Worm (Caenorhabditis elegans) whole organism, L4 larva: ENCODE measurements around the gene col-165.
A peak's percentile ranks its signal among the peaks of the same experiment; 100 is the strongest.

Experiments used
- T20F7.1 ChIP-seq: fragments of 200-800 bp; sonication (Bioruptor generic); optimal IDR thresholded peaks from 2 replicates; lab custom pipeline; 2018; ENCODE audit warnings: mild to moderate bottlenecking, missing genetic modification characterization, missing compliant biosample characterization
- aha-1 ChIP-seq: fragments of 150-350 bp; peaks from one replicate; lab custom pipeline; 2014; ENCODE audit warnings: missing biosample characterization, missing genetic modification characterization
- aly-2 ChIP-seq: sonication (generic microtip); optimal IDR thresholded peaks from 2 replicates; lab custom pipeline; 2018; ENCODE audit warnings: missing biosample characterization, missing genetic modification characterization
- ceh-20 ChIP-seq: fragments of 200-800 bp; sonication (Bioruptor generic); IDR thresholded peaks from 2 replicates; pipeline ENCODE4 v1.3.6; 2022; ENCODE audit warnings: missing genetic modification reagents, missing genetic modification characterization, missing compliant biosample characterization
- ceh-82 ChIP-seq: sonication (generic microtip); optimal IDR thresholded peaks from 2 replicates; lab custom pipeline; 2017; ENCODE audit warnings: missing biosample characterization, missing genetic modification characterization
- ctbp-1 ChIP-seq: fragments of 200-800 bp; sonication (Bioruptor generic); IDR thresholded peaks from 2 replicates; pipeline ENCODE4 v1.3.6; 2022; ENCODE audit warnings: missing genetic modification reagents, missing genetic modification characterization, missing compliant biosample characterization
- daf-16 ChIP-seq, 3 experiments: sonication (generic microtip); optimal IDR thresholded peaks; 2 replicates each; lab custom pipeline; 2016 to 2017; ENCODE audit warnings: missing genetic modification characterization in 3 of 3, missing genetic modification reagents in 3 of 3, mild to moderate bottlenecking in 2 of 3, missing compliant biosample characterization in 2 of 3, missing biosample characterization in 1 of 3, moderate library complexity in 1 of 3
- dmd-6 ChIP-seq: fragments of 200-800 bp; sonication (Bioruptor generic); IDR thresholded peaks from 2 replicates; pipeline ENCODE4 v1.3.6; 2022; ENCODE audit warnings: missing genetic modification reagents, missing genetic modification characterization, missing compliant biosample characterization
- dmd-9 ChIP-seq: fragments of 200-800 bp; sonication (Bioruptor generic); IDR thresholded peaks from 2 replicates; pipeline ENCODE4 v1.3.6; 2022; ENCODE audit warnings: missing genetic modification reagents, missing genetic modification characterization, missing compliant biosample characterization
- dpl-1 ChIP-seq: fragments of 150-350 bp; optimal IDR thresholded peaks from 2 replicates; lab custom pipeline; 2014; ENCODE audit warnings: missing biosample characterization, missing genetic modification reagents, missing genetic modification characterization
- fkh-10 ChIP-seq: fragments of 150-350 bp; optimal IDR thresholded peaks from 2 replicates; lab custom pipeline; 2014; ENCODE audit warnings: missing biosample characterization, missing genetic modification reagents, missing genetic modification characterization
- fos-1 ChIP-seq: fragments of 150-350 bp; optimal IDR thresholded peaks from 2 replicates; lab custom pipeline; 2014; ENCODE audit warnings: missing biosample characterization, missing genetic modification characterization
- gei-8 ChIP-seq: fragments of 200-800 bp; sonication (Bioruptor generic); optimal IDR thresholded peaks from 2 replicates; lab custom pipeline; 2018; ENCODE audit warnings: mild to moderate bottlenecking, missing genetic modification characterization, missing compliant biosample characterization
- hif-1 ChIP-seq, 2 experiments: sonication (generic microtip); optimal IDR thresholded peaks; 2 replicates each; lab custom pipeline; 2016 to 2017; ENCODE audit warnings: missing compliant biosample characterization in 2 of 2, missing genetic modification characterization in 2 of 2, missing genetic modification reagents in 2 of 2, missing genotype in 2 of 2, mild to moderate bottlenecking in 1 of 2
- hmg-1.1 ChIP-seq: fragments of 200-800 bp; sonication (Bioruptor generic); IDR thresholded peaks from 2 replicates; pipeline ENCODE4 v1.3.6; 2022; ENCODE audit warnings: missing genetic modification reagents, missing genetic modification characterization, missing compliant biosample characterization
- lin-1 ChIP-seq: fragments of 200-800 bp; sonication (Bioruptor generic); IDR thresholded peaks from 2 replicates; pipeline ENCODE4 v1.3.6; 2022; ENCODE audit warnings: missing genetic modification reagents, missing genetic modification characterization, missing compliant biosample characterization
- lin-29 ChIP-seq: fragments of 200-800 bp; sonication (Bioruptor generic); IDR thresholded peaks from 2 replicates; pipeline ENCODE4 v1.3.6; 2022; ENCODE audit warnings: missing genetic modification reagents, missing genetic modification characterization, missing compliant biosample characterization
- mdl-1 ChIP-seq, 2 experiments: fragments of 150-350 bp in 1 of 2; sonication (generic microtip) in 1 of 2; optimal IDR thresholded peaks; 2 replicates each; lab custom pipeline; 2014 to 2017; ENCODE audit warnings: missing biosample characterization in 2 of 2, missing genetic modification characterization in 2 of 2
- mep-1 ChIP-seq: fragments of 150-350 bp; sonication (generic microtip); optimal IDR thresholded peaks from 3 replicates; lab custom pipeline; 2014; ENCODE audit warnings: missing biosample characterization, missing genetic modification characterization
- mxl-2 ChIP-seq: fragments of 200-800 bp; sonication (Bioruptor generic); conservative IDR thresholded peaks from 2 replicates; pipeline ENCODE4 v1.3.6; 2022; ENCODE audit warnings: missing genetic modification reagents, missing genetic modification characterization, missing compliant biosample characterization
- mxl-3 ChIP-seq: fragments of 200-800 bp; sonication (Bioruptor generic); optimal IDR thresholded peaks from 2 replicates; lab custom pipeline; 2018; ENCODE audit warnings: mild to moderate bottlenecking, missing genetic modification characterization, missing compliant biosample characterization
- nhr-10 ChIP-seq: fragments of 150-350 bp; optimal IDR thresholded peaks from 2 replicates; lab custom pipeline; 2014; ENCODE audit warnings: missing biosample characterization, missing genetic modification characterization
- nhr-237 ChIP-seq: sonication (generic microtip); optimal IDR thresholded peaks from 2 replicates; lab custom pipeline; 2017; ENCODE audit warnings: missing biosample characterization, missing genetic modification characterization
- nhr-25 ChIP-seq: sonication (generic microtip); optimal IDR thresholded peaks from 2 replicates; lab custom pipeline; 2017; ENCODE audit warnings: missing genetic modification characterization, mild to moderate bottlenecking, missing compliant biosample characterization, antibody characterized with exemption, moderate library complexity, borderline replicate concordance; ENCODE audit not compliant: insufficient read depth
- nhr-28 ChIP-seq: fragments of 150-350 bp; optimal IDR thresholded peaks from 2 replicates; lab custom pipeline; 2014; ENCODE audit warnings: missing biosample characterization, missing genetic modification characterization
- nhr-41 ChIP-seq: fragments of 200-800 bp; sonication (Bioruptor generic); IDR thresholded peaks from 2 replicates; pipeline ENCODE4 v1.3.6; 2022; ENCODE audit warnings: missing genetic modification reagents, missing genetic modification characterization, missing compliant biosample characterization
- nhr-48 ChIP-seq: sonication (generic microtip); optimal IDR thresholded peaks from 2 replicates; lab custom pipeline; 2016; ENCODE audit warnings: mild to moderate bottlenecking, missing genetic modification characterization, missing compliant biosample characterization
- nhr-77 ChIP-seq: fragments of 150-350 bp; optimal IDR thresholded peaks from 2 replicates; lab custom pipeline; 2014; ENCODE audit warnings: missing biosample characterization, missing genetic modification characterization
- php-3 ChIP-seq: fragments of 200-800 bp; sonication (Bioruptor generic); IDR thresholded peaks from 2 replicates; pipeline ENCODE4 v1.3.6; 2022; ENCODE audit warnings: missing genetic modification reagents, missing genetic modification characterization, missing compliant biosample characterization
- rbr-2 ChIP-seq: sonication (generic microtip); optimal IDR thresholded peaks from 2 replicates; lab custom pipeline; 2016; ENCODE audit warnings: missing genotype, missing genetic modification characterization, missing compliant biosample characterization
- saeg-2 ChIP-seq: fragments of 200-800 bp; sonication (Bioruptor generic); IDR thresholded peaks from 2 replicates; pipeline ENCODE4 v1.3.6; 2022; ENCODE audit warnings: missing genetic modification reagents, missing genetic modification characterization, missing compliant biosample characterization
- spr-1 ChIP-seq: sonication (generic microtip); optimal IDR thresholded peaks from 2 replicates; lab custom pipeline; 2016; ENCODE audit warnings: mild to moderate bottlenecking, missing genetic modification characterization, missing compliant biosample characterization
- tag-97 ChIP-seq: fragments of 200-800 bp; sonication (Bioruptor generic); IDR thresholded peaks from 2 replicates; pipeline ENCODE4 v1.3.6; 2022; ENCODE audit warnings: missing genetic modification characterization, missing compliant biosample characterization
- zfp-2 ChIP-seq: sonication (generic microtip); optimal IDR thresholded peaks from 2 replicates; lab custom pipeline; 2016; ENCODE audit warnings: mild to moderate bottlenecking, missing genetic modification characterization, missing compliant biosample characterization

The col-165 gene

ce11 chrX:4353318-4353717, at the start of gene col-165:
Gene col-165, plus strand, starts transcription at chrX:4353618.
- TF ChIP-seq hmg-1.1 (GFP tag; lab: Robert Waterston, UW) (no peak), spr-1 (tag; lab: Kevin White, UChicago) (no peak), lin-1 (GFP tag; lab: Robert Waterston, UW) (no peak), nhr-28 (tag; lab: Kevin White, UChicago) (no peak), ceh-20 (no peak), gei-8 (GFP tag; lab: Kevin White, UChicago) (no peak), php-3 (GFP tag; lab: Robert Waterston, UW) (no peak), nhr-41 (GFP tag; lab: Robert Waterston, UW) (no peak)
- TF ChIP-seq, all 104 proteins: peak for 0

ce11 chrX:4306861-4307260, 46.6 kb upstream of the col-165 start, which contains the start of gene pqn-15:
Gene pqn-15, minus strand, starts transcription at chrX:4306961.
- TF ChIP-seq saeg-2 (no peak), nhr-77 (tag; lab: Kevin White, UChicago) (no peak), T20F7.1 (no peak), nhr-237 (tag; lab: Kevin White, UChicago) (no peak), tag-97 (GFP tag; lab: Robert Waterston, UW) (no peak), fos-1 (tag; lab: Kevin White, UChicago) (no peak), aly-2 (tag; lab: Kevin White, UChicago) (no peak), mep-1 (tag; lab: Kevin White, UChicago) (no peak), dmd-9 (GFP tag; lab: Robert Waterston, UW) (no peak), nhr-25 (no peak), nhr-10 (no peak), mdl-1 (tag; optimal IDR thresholded peaks at IDR 0.05; lab: Kevin White, UChicago) (no peak), mxl-2 (GFP tag; lab: Robert Waterston, UW) (no peak), rbr-2 (tag; lab: Kevin White, UChicago) (no peak), lin-29 (GFP tag; lab: Robert Waterston, UW) (no peak), hif-1 (tag; optimal IDR thresholded peaks at IDR 0.05; lab: Kevin White, UChicago) (no peak)
- TF ChIP-seq, all 104 proteins: peak for 0

- peak; percentile 39 for TF ChIP-seq dpl-1
- TF ChIP-seq ctbp-1 (GFP tag; lab: Robert Waterston, UW), result 0 out of 2 replicates have a peak, but pooled peaks have one; percentile 8
- TF ChIP-seq nhr-28 (tag; lab: Kevin White, UChicago), result peak; percentile 52
- TF ChIP-seq mep-1 (tag; lab: Kevin White, UChicago), result peak; percentile 62
- TF ChIP-seq nhr-48 (tag; lab: Kevin White, UChicago), result no peak
- TF ChIP-seq rbr-2 (tag; lab: Kevin White, UChicago), result peak; percentile 37
- peak; percentile 34; the same call in 1 of the 2 replicates for TF ChIP-seq ceh-20
- peak; percentile 44; the same call in 1 of the 2 replicates for TF ChIP-seq dmd-6 (GFP tag; lab: Robert Waterston, UW)
- no peak for TF ChIP-seq daf-16 (GFP tag; optimal IDR thresholded peaks at IDR 0.05; lab: Kevin White, UChicago)
- peak; percentile 67 for TF ChIP-seq daf-16 (tag; optimal IDR thresholded peaks at IDR 0.05; lab: Kevin White, UChicago)
- TF ChIP-seq mxl-3 (GFP tag; lab: Kevin White, UChicago), result peak; percentile 28
- TF ChIP-seq hmg-1.1 (GFP tag; lab: Robert Waterston, UW), result peak; percentile 65
- TF ChIP-seq zfp-2 (tag; lab: Kevin White, UChicago), result no peak
- TF ChIP-seq aha-1 (tag; lab: Kevin White, UChicago), result peak; percentile 43
- no peak for TF ChIP-seq ceh-82 (tag; lab: Kevin White, UChicago)
These were observed 45.8 kb upstream of the col-165 start for ce11 chrX:4307559-4308005.

ce11 chrX:4311668-4312067, 41.8 kb upstream of the col-165 start, which contains the start of gene C52B9.8:
Gene C52B9.8, minus strand, starts transcription at chrX:4311768.
- TF ChIP-seq fkh-10 (GFP tag; lab: Kevin White, UChicago), result no peak
- no peak for TF ChIP-seq nhr-10
- TF ChIP-seq, all 104 proteins: peak for 0
